Fruit fly (Drosophila melanogaster) whole organism, pupa: ENCODE results near the gene Apc.

Experiments
- CG10348 ChIP-seq: fragments of 200-800 bp; sonication (Bioruptor generic); IDR thresholded peaks from 2 replicates; pipeline ENCODE4 v1.3.6; 2022; ENCODE audit warnings: missing biosample characterization, missing genetic modification characterization
- CG14655 ChIP-seq: fragments of 200-800 bp; sonication (Bioruptor generic); optimal IDR thresholded peaks from 3 replicates; lab custom pipeline; 2017; ENCODE audit warnings: mild to moderate bottlenecking, missing biosample characterization, missing genetic modification reagents, missing genetic modification characterization
- CG17806 ChIP-seq: fragments of 200-800 bp; sonication (Bioruptor generic); optimal IDR thresholded peaks from 2 replicates; lab custom pipeline; 2018; ENCODE audit warnings: missing biosample characterization, mild to moderate bottlenecking, missing genetic modification characterization, moderate library complexity
- CG8301 ChIP-seq: fragments of 200-800 bp; sonication (Bioruptor generic); optimal IDR thresholded peaks from 2 replicates; lab custom pipeline; 2018; ENCODE audit warnings: missing biosample characterization, mild to moderate bottlenecking, missing genetic modification characterization
- CG9948 ChIP-seq: fragments of 200-800 bp; sonication (Bioruptor generic); optimal IDR thresholded peaks from 2 replicates; lab custom pipeline; 2018; ENCODE audit warnings: missing biosample characterization, mild to moderate bottlenecking, missing genetic modification characterization, moderate library complexity
- Ets98B ChIP-seq: fragments of 200-800 bp; sonication (Bioruptor generic); IDR thresholded peaks from 2 replicates; pipeline ENCODE4 v1.3.6; 2022; ENCODE audit warnings: missing biosample characterization, missing genetic modification characterization
- Pif1B ChIP-seq: fragments of 200-800 bp; sonication (Bioruptor generic); optimal IDR thresholded peaks from 3 replicates; lab custom pipeline; 2016; ENCODE audit warnings: missing biosample characterization, missing genetic modification characterization
- Snoo ChIP-seq: fragments of 200-800 bp; sonication (Bioruptor generic); optimal IDR thresholded peaks from 3 replicates; lab custom pipeline; 2017; ENCODE audit warnings: missing biosample characterization, mild to moderate bottlenecking, missing genetic modification characterization, inconsistent platforms
- fd96Ca ChIP-seq: fragments of 200-800 bp; sonication (Bioruptor generic); IDR thresholded peaks from 3 replicates; pipeline ENCODE4 v1.3.6; 2022; ENCODE audit warnings: missing biosample characterization, missing genetic modification characterization
- gl ChIP-seq: fragments of 200-800 bp; sonication (Bioruptor generic); optimal IDR thresholded peaks from 2 replicates; lab custom pipeline; 2018; ENCODE audit warnings: missing biosample characterization, mild to moderate bottlenecking, missing genetic modification characterization

- TF ChIP-seq gl, result no peak
- TF ChIP-seq CG14655 (GFP tag; lab: Kevin White, UChicago), result no peak
- peak; percentile 48; the same call in 1 of the 2 replicates for TF ChIP-seq Ets98B (GFP tag; lab: Robert Waterston, UW)
- TF ChIP-seq Snoo (tag; lab: Kevin White, UChicago), result no peak
- peak; percentile 57 for TF ChIP-seq Pif1B
- no peak for TF ChIP-seq CG10348 (GFP tag; lab: Robert Waterston, UW)
- TF ChIP-seq fd96Ca (GFP tag; lab: Robert Waterston, UW), result no peak; the same call in 2 of the 3 replicates
- no peak for TF ChIP-seq CG8301 (tag; lab: Kevin White, UChicago)
- TF ChIP-seq CG9948 (tag; lab: Kevin White, UChicago), result no peak
- TF ChIP-seq CG17806 (tag; lab: Kevin White, UChicago), result no peak
These were observed 17.0 kb upstream of the Apc start for dm6 chr3R:28861309-28862157.
